Worm (Caenorhabditis elegans): Measurements from ENCODE around the gene Y41C4A.12.

Gene Y41C4A.12

DNA sequence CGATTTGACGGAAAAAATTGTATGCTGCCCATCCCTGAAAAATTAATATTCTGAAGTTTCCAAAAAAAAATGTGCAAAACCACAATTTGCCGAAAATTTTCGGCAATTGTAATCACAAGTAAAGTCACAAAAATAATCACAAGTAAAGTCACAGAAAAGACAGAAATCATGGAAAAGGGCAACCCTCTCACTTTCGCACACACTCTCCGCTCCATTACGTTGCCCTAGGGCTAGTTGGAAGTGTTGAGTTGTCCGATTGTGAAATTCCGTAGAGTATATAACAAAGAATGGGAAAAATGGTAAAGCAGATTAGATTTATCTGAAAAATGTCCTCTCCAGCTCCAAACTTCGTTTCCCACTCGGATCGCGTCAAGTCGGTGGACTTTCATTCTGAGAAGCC, 5.1 kb downstream of the Y41C4A.12 start, which contains the start of gene Y41C4A.32:
Gene Y41C4A.32 (plus strand): TSS at position 302 of the 400 bp plus-strand sequence.
- TF ChIP-seq let-607 (tag; optimal IDR thresholded peaks at IDR 0.05) (peak; percentile 96), cebp-1 (GFP tag; IDR thresholded peaks at IDR 0.05) (no peak), cebp-1 (tag; optimal IDR thresholded peaks at IDR 0.05) (peak; percentile 75), hlh-12 (tag; optimal IDR thresholded peaks at IDR 0.05) (no peak), mcd-1 (GFP tag; IDR thresholded peaks at IDR 0.05) (0 out of 2 replicates have a peak, but pooled peaks have one; percentile 7), ztf-22 (GFP tag; optimal IDR thresholded peaks at IDR 0.05) (no peak), nhr-80 (tag; optimal IDR thresholded peaks at IDR 0.05) (peak; percentile 19)

DNA sequence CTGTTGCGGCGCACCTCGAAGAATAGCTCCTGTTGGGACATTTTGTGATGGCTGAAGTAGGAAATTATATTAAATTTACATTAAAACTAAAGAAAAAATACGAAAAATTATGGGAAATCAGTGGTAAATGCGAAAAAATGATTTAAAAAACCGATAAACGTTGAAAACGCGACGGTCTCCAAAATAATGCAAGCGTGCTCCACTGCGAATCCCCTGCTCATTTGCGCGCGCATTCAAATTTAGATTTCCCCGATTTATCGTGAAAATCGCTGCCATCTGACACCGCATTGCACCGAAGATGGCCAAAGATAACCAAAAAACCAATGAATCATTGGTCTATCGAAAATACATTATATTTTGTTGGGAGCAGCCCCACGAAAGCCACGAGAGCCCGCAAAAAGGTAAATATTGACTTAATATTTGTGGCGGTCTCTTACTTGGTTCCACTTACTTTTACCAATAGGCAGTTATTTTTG, 7.1 kb downstream of the Y41C4A.12 start, which contains the start of the genes elb-1 and Y41C4A.11:
Gene elb-1 (minus strand): TSS at position 51 of the 476 bp plus-strand sequence.
Gene Y41C4A.11 (plus strand): TSS at position 461 of the 476 bp plus-strand sequence.
- TF ChIP-seq dox-1 (GFP tag; IDR thresholded peaks at IDR 0.05) (no peak), rcor-1 (GFP tag; IDR thresholded peaks at IDR 0.05) (0 out of 2 replicates have a peak, but pooled peaks have one; percentile 18), lsl-1 (GFP tag; optimal IDR thresholded peaks at IDR 0.05) (peak; percentile 35), ceh-100 (GFP tag; IDR thresholded peaks at IDR 0.05) (no peak), dpl-1 (GFP tag; optimal IDR thresholded peaks at IDR 0.05) (peak; percentile 87), lin-40 (tag; optimal IDR thresholded peaks at IDR 0.05) (peak; percentile 39), K11D2.4 (GFP tag; IDR thresholded peaks at IDR 0.05) (0 out of 2 replicates have a peak, but pooled peaks have one; percentile 13), F57A8.1 (GFP tag; optimal IDR thresholded peaks at IDR 0.05) (no peak), lir-1 (GFP tag; conservative IDR thresholded peaks at IDR 0.05) (no peak), ets-4 (GFP tag; optimal IDR thresholded peaks at IDR 0.05) (no peak), let-607 (tag; optimal IDR thresholded peaks at IDR 0.05) (no peak), nfya-1 (tag; optimal IDR thresholded peaks at IDR 0.05; ENCODE audit: borderline replicate concordance, insufficient read depth) (no peak), efl-1 (GFP tag; optimal IDR thresholded peaks at IDR 0.05) (peak; percentile 84), hmg-20 (GFP tag; IDR thresholded peaks at IDR 0.05) (no peak), ama-1 (optimal IDR thresholded peaks at IDR 0.05) (no peak), ama-1 (GFP tag; optimal IDR thresholded peaks at IDR 0.05) (no peak), ceh-40 (GFP tag; IDR thresholded peaks at IDR 0.05) (no peak), pbrm-1 (GFP tag; IDR thresholded peaks at IDR 0.05) (no peak), Y53G8AR.9 (GFP tag; conservative IDR thresholded peaks at IDR 0.05) (no peak), T07F8.4 (tag; optimal IDR thresholded peaks at IDR 0.05) (no peak), attf-5 (GFP tag; optimal IDR thresholded peaks at IDR 0.05) (peak; percentile 42), lin-54 (GFP tag; optimal IDR thresholded peaks at IDR 0.05) (peak; percentile 97), gei-17 (GFP tag; optimal IDR thresholded peaks at IDR 0.05) (no peak), mcd-1 (GFP tag; IDR thresholded peaks at IDR 0.05) (peak; percentile 97), lin-35 (GFP tag; optimal IDR thresholded peaks at IDR 0.05) (peak; percentile 18 to 90 (median 78)), F23B12.7 (tag; optimal IDR thresholded peaks at IDR 0.05; ENCODE audit: insufficient read depth) (no peak), lsy-27 (tag; optimal IDR thresholded peaks at IDR 0.05; ENCODE audit: borderline replicate concordance, insufficient read depth) (no peak), ztf-6 (GFP tag; IDR thresholded peaks at IDR 0.05) (no peak), F22D6.2 (tag; optimal IDR thresholded peaks at IDR 0.05) (no peak), D2030.7 (GFP tag; IDR thresholded peaks at IDR 0.05) (0 out of 2 replicates have a peak, but pooled peaks have one; percentile 20), chd-7 (tag; optimal IDR thresholded peaks at IDR 0.05) (no peak), F55B11.4 (tag; optimal IDR thresholded peaks at IDR 0.05; ENCODE audit: borderline replicate concordance, insufficient read depth) (no peak), tbp1 (GFP tag; optimal IDR thresholded peaks at IDR 0.05) (peak; percentile 19), cebp-1 (GFP tag; IDR thresholded peaks at IDR 0.05) (no peak), cebp-1 (tag; optimal IDR thresholded peaks at IDR 0.05) (peak; percentile 29), pha-4 (tag; optimal IDR thresholded peaks at IDR 0.05) (peak; percentile 55), K12H6.12 (tag; optimal IDR thresholded peaks at IDR 0.05) (no peak)

Measured in whole organism, young adult.